Worm (Caenorhabditis elegans): Measurements from ENCODE around the gene Y37A1B.4.

Y37A1B.4 gene

DNA sequence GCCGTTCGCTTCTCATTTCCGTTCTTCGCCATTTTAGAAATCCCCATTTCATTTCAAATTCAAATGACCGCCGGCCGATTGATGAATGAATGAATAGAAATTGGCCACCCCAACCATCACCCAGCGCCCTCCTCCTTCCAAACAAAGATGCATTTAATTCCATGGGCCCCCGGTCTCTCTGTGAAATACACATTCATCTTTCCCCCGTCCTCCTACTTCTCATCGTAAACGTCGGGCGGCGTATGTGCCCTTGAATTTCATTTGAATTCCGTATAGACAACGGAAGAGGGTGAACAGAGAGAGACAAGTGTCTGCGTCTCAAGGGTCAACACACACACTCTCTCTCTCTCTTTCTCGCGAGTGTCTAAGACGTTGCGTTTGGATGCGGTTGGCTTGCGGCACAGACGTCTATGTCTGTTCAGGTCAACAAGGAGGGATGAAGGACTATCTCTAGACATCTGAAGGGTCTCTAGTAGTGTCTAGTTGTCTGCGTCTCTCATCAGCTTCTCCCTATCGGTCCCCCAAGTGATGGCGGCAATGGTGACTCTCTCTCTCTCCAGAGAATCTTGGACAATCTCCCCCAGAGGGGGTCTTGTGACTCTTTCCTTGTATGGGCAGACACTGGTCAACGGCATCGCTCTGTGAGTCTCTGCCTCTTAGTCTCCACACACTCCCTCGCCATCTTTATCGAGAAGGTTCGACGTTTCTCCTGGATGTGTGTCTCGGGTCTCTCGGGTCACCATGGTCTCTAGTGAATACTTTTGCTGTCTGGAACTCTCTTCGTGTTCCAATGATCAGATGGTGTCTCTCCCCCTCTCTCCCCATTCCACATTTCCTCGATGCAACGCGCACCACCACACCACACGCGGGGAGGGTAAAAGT is 27.7 kb downstream of the Y37A1B.4 start (continued):
- TF ChIP-seq fkh-10 (GFP tag; optimal IDR thresholded peaks at IDR 0.05) = peak; percentile 43
- peak; percentile 63 for TF ChIP-seq daf-12 (tag; optimal IDR thresholded peaks at IDR 0.05)
- TF ChIP-seq fkh-2 (tag; optimal IDR thresholded peaks at IDR 0.05) = peak; percentile 45
- no peak for TF ChIP-seq ztf-11 (tag; optimal IDR thresholded peaks at IDR 0.05)
- TF ChIP-seq nhr-25 (tag; optimal IDR thresholded peaks at IDR 0.05) = peak; percentile 62
- peak; percentile 72 for TF ChIP-seq lin-39 (tag; optimal IDR thresholded peaks at IDR 0.05)
- TF ChIP-seq lin-15B (tag; optimal IDR thresholded peaks at IDR 0.05) = peak; percentile 88
- peak; percentile 71 for TF ChIP-seq nhr-23 (tag; optimal IDR thresholded peaks at IDR 0.05)
- peak; percentile 32 for TF ChIP-seq pqm-1 (tag; optimal IDR thresholded peaks at IDR 0.05)
- no peak for TF ChIP-seq ama-1 (optimal IDR thresholded peaks at IDR 0.05)
- TF ChIP-seq nhr-11 (tag; optimal IDR thresholded peaks at IDR 0.05) = peak; percentile 60

DNA sequence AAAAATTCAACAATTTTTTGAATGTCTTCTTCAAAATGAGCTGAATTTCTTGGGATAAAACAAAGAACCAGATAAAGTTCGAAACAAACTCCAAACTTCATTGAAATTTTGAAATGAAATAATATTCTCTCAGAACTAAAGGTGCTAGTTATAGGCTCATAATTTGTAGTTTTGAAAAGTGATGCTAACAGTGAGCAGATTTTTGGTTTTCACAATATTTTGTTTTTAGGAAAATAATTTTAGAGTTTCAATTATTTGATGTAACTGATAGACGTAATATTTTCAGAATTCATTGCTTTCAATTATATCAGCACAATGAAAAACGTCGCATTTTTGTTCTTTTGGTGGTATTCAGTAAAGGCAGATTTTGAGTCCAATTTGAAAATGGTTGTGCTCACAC is 40.6 kb downstream of the Y37A1B.4 start, which contains the start of the genes irld-56 and irld-55:
Gene irld-56 (minus strand): TSS at position 101 of the 400 bp plus-strand sequence.
Gene irld-55 (plus strand): TSS at position 316 of the 400 bp plus-strand sequence.
- TF ChIP-seq nhr-67 (tag; optimal IDR thresholded peaks at IDR 0.05) (no peak), nhr-77 (tag; optimal IDR thresholded peaks at IDR 0.05) (no peak), skn-1 (tag; optimal IDR thresholded peaks at IDR 0.05) (no peak), nhr-28 (tag; optimal IDR thresholded peaks at IDR 0.05) (no peak), egl-27 (tag; optimal IDR thresholded peaks at IDR 0.05) (no peak), lin-15B (tag; optimal IDR thresholded peaks at IDR 0.05) (no peak), aly-2 (tag; optimal IDR thresholded peaks at IDR 0.05) (no peak), nhr-23 (tag; optimal IDR thresholded peaks at IDR 0.05) (no peak), elt-3 (tag; optimal IDR thresholded peaks at IDR 0.05) (no peak), eor-1 (tag; optimal IDR thresholded peaks at IDR 0.05) (no peak), daf-12 (tag; optimal IDR thresholded peaks at IDR 0.05) (no peak), ceh-16 (tag; optimal IDR thresholded peaks at IDR 0.05) (no peak)

DNA sequence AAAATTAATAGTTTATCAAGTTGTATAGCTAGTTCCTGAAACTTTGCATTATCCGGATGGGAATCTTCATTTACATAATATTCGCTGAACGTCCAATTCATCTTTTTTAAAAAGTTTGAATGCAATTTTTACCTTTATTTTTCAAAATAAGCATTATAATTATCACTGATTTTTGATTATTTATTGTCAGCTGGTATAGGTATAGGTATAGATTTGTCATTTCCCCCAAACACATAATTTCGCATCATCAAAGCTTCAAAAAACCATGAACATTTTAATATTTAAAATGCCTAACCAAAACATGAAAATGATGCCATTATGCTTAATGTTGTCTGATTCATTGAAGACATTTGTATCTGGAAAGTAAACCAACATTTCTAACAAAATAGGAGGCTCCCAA is 44.7 kb downstream of the Y37A1B.4 start, which contains the start of gene srw-63:
Gene srw-63 (minus strand): TSS at position 101 of the 400 bp plus-strand sequence.
- no peak for TF ChIP-seq unc-39 (tag; optimal IDR thresholded peaks at IDR 0.05)
- no peak for TF ChIP-seq zag-1 (tag; optimal IDR thresholded peaks at IDR 0.05)
- no peak for TF ChIP-seq ama-1 (optimal IDR thresholded peaks at IDR 0.05)
- no peak for TF ChIP-seq snpc-4 (tag; optimal IDR thresholded peaks at IDR 0.05)
- TF ChIP-seq egl-27 (tag; optimal IDR thresholded peaks at IDR 0.05) = no peak
- no peak for TF ChIP-seq ceh-28 (tag; optimal IDR thresholded peaks at IDR 0.05)
- TF ChIP-seq nhr-23 (tag; optimal IDR thresholded peaks at IDR 0.05) = no peak
- no peak for TF ChIP-seq R02D3.7 (tag; optimal IDR thresholded peaks at IDR 0.05)
- TF ChIP-seq fos-1 (tag; optimal IDR thresholded peaks at IDR 0.05) = no peak
- no peak for TF ChIP-seq nhr-77 (tag; optimal IDR thresholded peaks at IDR 0.05)
- no peak for TF ChIP-seq ztf-4 (tag; optimal IDR thresholded peaks at IDR 0.05)
- no peak for TF ChIP-seq lsy-12 (tag; optimal IDR thresholded peaks at IDR 0.05)
- no peak for TF ChIP-seq sea-2 (GFP tag; optimal IDR thresholded peaks at IDR 0.05)
- no peak for TF ChIP-seq elt-3 (tag; optimal IDR thresholded peaks at IDR 0.05)
- no peak for TF ChIP-seq tbx-2 (tag; optimal IDR thresholded peaks at IDR 0.05)
- TF ChIP-seq lin-15B (tag; optimal IDR thresholded peaks at IDR 0.05) = no peak
- TF ChIP-seq nhr-11 (tag; optimal IDR thresholded peaks at IDR 0.05) = no peak
- TF ChIP-seq lin-39 (tag; optimal IDR thresholded peaks at IDR 0.05) = no peak
- no peak for TF ChIP-seq nhr-67 (tag; optimal IDR thresholded peaks at IDR 0.05)
- no peak for TF ChIP-seq nfya-1 (tag; optimal IDR thresholded peaks at IDR 0.05; ENCODE audit: insufficient read depth)

DNA sequence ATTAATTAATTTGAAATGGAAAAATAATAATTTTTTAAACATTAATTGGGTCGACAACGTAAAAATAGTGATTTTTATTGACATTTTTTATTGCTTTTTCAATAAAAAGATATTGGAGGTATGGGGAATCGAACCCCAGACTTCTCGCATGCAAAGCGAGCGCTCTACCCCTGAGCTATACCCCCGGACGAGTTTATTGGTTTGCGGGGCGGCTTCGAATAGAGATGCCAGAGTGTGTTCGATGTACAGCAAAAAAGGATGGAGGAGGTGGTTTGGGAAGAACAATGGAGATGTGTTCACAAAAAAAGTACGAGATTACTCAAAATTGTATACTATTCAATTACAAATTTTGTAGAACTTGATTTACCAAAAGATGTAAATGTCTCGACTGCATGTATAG is 46.8 kb downstream of the Y37A1B.4 start:
- TF ChIP-seq jun-1 (tag; optimal IDR thresholded peaks at IDR 0.05) = no peak
- TF ChIP-seq nhr-43 (tag; optimal IDR thresholded peaks at IDR 0.05; ENCODE audit: poor library complexity, severe bottlenecking) = peak; percentile 53
- peak; percentile 24 for TF ChIP-seq tbx-2 (tag; optimal IDR thresholded peaks at IDR 0.05)
- peak; percentile 74 for TF ChIP-seq hmg-11 (tag; optimal IDR thresholded peaks at IDR 0.05)
- no peak for TF ChIP-seq unc-39 (tag; optimal IDR thresholded peaks at IDR 0.05)
- no peak for TF ChIP-seq egl-27 (tag; optimal IDR thresholded peaks at IDR 0.05)
- TF ChIP-seq pha-4 (tag; optimal IDR thresholded peaks at IDR 0.05) = no peak
- TF ChIP-seq lin-39 (tag; optimal IDR thresholded peaks at IDR 0.05) = peak; percentile 48
- no peak for TF ChIP-seq fkh-10 (GFP tag; optimal IDR thresholded peaks at IDR 0.05)
- TF ChIP-seq snpc-4 (tag; optimal IDR thresholded peaks at IDR 0.05) = peak; percentile 98
- TF ChIP-seq pqm-1 (tag; optimal IDR thresholded peaks at IDR 0.05) = peak; percentile 16
- TF ChIP-seq lin-15B (tag; optimal IDR thresholded peaks at IDR 0.05) = no peak
- peak; percentile 63 for TF ChIP-seq nfya-1 (tag; optimal IDR thresholded peaks at IDR 0.05; ENCODE audit: insufficient read depth)
- no peak for TF ChIP-seq nhr-23 (tag; optimal IDR thresholded peaks at IDR 0.05)
- no peak for TF ChIP-seq daf-12 (tag; optimal IDR thresholded peaks at IDR 0.05)
- no peak for TF ChIP-seq nhr-28 (tag; optimal IDR thresholded peaks at IDR 0.05)

Measured in whole organism, L3 larva.